Fruit fly (Drosophila melanogaster) whole organism, embryonic: ENCODE results near the gene GstD4.

Source experiments
- CG10321 ChIP-seq: fragments of 200-800 bp; sonication (Bioruptor generic); IDR thresholded peaks from 2 replicates; pipeline ENCODE4 v1.3.6; 2022; ENCODE audit warnings: missing biosample characterization, missing genetic modification characterization
- CG10654 ChIP-seq: fragments of 200-800 bp; sonication (Bioruptor generic); optimal IDR thresholded peaks from 2 replicates; lab custom pipeline; 2016; ENCODE audit warnings: missing biosample characterization, missing genetic modification characterization
- CG11398 ChIP-seq: fragments of 200-800 bp; sonication (Bioruptor generic); optimal IDR thresholded peaks from 2 replicates; lab custom pipeline; 2016; ENCODE audit warnings: missing biosample characterization, missing genetic modification characterization
- CG13894 ChIP-seq: fragments of 200-800 bp; sonication (Bioruptor generic); optimal IDR thresholded peaks from 3 replicates; lab custom pipeline; 2018; ENCODE audit warnings: missing biosample characterization, mild to moderate bottlenecking, missing genetic modification characterization, moderate library complexity
- CG14441 ChIP-seq: fragments of 200-800 bp; sonication (Bioruptor generic); IDR thresholded peaks from 2 replicates; pipeline ENCODE4 v1.3.6; 2022; ENCODE audit warnings: missing biosample characterization, missing genetic modification characterization
- CG15479 ChIP-seq: fragments of 200-800 bp; sonication (Bioruptor generic); optimal IDR thresholded peaks from 3 replicates; lab custom pipeline; 2019; ENCODE audit warnings: missing biosample characterization, mild to moderate bottlenecking, missing genetic modification characterization, moderate library complexity
- CG15514 ChIP-seq: fragments of 200-800 bp; sonication (Bioruptor generic); optimal IDR thresholded peaks from 3 replicates; lab custom pipeline; 2017; ENCODE audit warnings: missing biosample characterization, missing genetic modification characterization, mild to moderate bottlenecking, moderate library complexity, missing genetic modification reagents
- CG17361 ChIP-seq: fragments of 200-800 bp; sonication (Bioruptor generic); IDR thresholded peaks from 3 replicates; pipeline ENCODE4 v1.3.6; 2022; ENCODE audit warnings: missing biosample characterization, missing genetic modification characterization
- CG1792 ChIP-seq: fragments of 200-800 bp; sonication (Bioruptor generic); optimal IDR thresholded peaks from 2 replicates; lab custom pipeline; 2016; ENCODE audit warnings: missing biosample characterization, missing genetic modification characterization
- CG2202 ChIP-seq: fragments of 200-800 bp; sonication (Bioruptor generic); optimal IDR thresholded peaks from 2 replicates; lab custom pipeline; 2018; ENCODE audit warnings: missing biosample characterization, mild to moderate bottlenecking, missing genetic modification characterization
- CG2678 ChIP-seq: fragments of 200-800 bp; sonication (Bioruptor generic); optimal IDR thresholded peaks from 3 replicates; lab custom pipeline; 2019; ENCODE audit warnings: missing biosample characterization, mild to moderate bottlenecking, missing genetic modification characterization, moderate library complexity
- CG30403 ChIP-seq: fragments of 200-800 bp; sonication (Bioruptor generic); optimal IDR thresholded peaks from 3 replicates; lab custom pipeline; 2016; ENCODE audit warnings: missing biosample characterization, missing genetic modification characterization
- CG31388 ChIP-seq: fragments of 200-800 bp; sonication (Bioruptor generic); optimal IDR thresholded peaks from 2 replicates; lab custom pipeline; 2016; ENCODE audit warnings: missing biosample characterization, missing genetic modification characterization
- CG4820 ChIP-seq: fragments of 200-800 bp; sonication (Bioruptor generic); optimal IDR thresholded peaks from 3 replicates; lab custom pipeline; 2016; ENCODE audit warnings: missing biosample characterization, missing genetic modification characterization
- CG7987 ChIP-seq: fragments of 200-800 bp; sonication (Bioruptor generic); optimal IDR thresholded peaks from 2 replicates; lab custom pipeline; 2018; ENCODE audit warnings: missing biosample characterization, mild to moderate bottlenecking, missing genetic modification characterization, moderate library complexity
- CG8359 ChIP-seq: fragments of 200-800 bp; sonication (Bioruptor generic); optimal IDR thresholded peaks from 2 replicates; lab custom pipeline; 2017; ENCODE audit warnings: missing biosample characterization, mild to moderate bottlenecking, missing genetic modification characterization, borderline replicate concordance
- CG9609 ChIP-seq: fragments of 200-800 bp; sonication (Bioruptor generic); optimal IDR thresholded peaks from 3 replicates; lab custom pipeline; 2016; ENCODE audit warnings: missing biosample characterization, missing genetic modification characterization
- D19B ChIP-seq: fragments of 200-800 bp; sonication (Bioruptor generic); optimal IDR thresholded peaks from 2 replicates; lab custom pipeline; 2017; ENCODE audit warnings: missing biosample characterization, mild to moderate bottlenecking, missing genetic modification characterization
- Dp ChIP-seq: fragments of 200-800 bp; sonication (Bioruptor generic); optimal IDR thresholded peaks from 2 replicates; lab custom pipeline; 2018; ENCODE audit warnings: missing biosample characterization, mild to moderate bottlenecking, missing genetic modification characterization, moderate library complexity
- E2f2 ChIP-seq: fragments of 200-800 bp; sonication (Bioruptor generic); IDR thresholded peaks from 2 replicates; pipeline ENCODE4 v1.3.6; 2022; ENCODE audit warnings: missing biosample characterization, missing genetic modification characterization
- Ets65A ChIP-seq: fragments of 200-800 bp; sonication (Bioruptor generic); peaks from one replicate; lab custom pipeline; 2016; ENCODE audit warnings: missing biosample characterization, missing genetic modification characterization
- Hmr ChIP-seq: fragments of 200-800 bp; sonication (Bioruptor generic); optimal IDR thresholded peaks from 3 replicates; lab custom pipeline; 2017; ENCODE audit warnings: mild to moderate bottlenecking, missing biosample characterization, missing genetic modification reagents, missing genetic modification characterization
- Hmx ChIP-seq: fragments of 200-800 bp; sonication (Bioruptor generic); optimal IDR thresholded peaks from 2 replicates; lab custom pipeline; 2016; ENCODE audit warnings: missing biosample characterization, missing genetic modification characterization
- Nf-YB ChIP-seq: fragments of 200-800 bp; sonication (Bioruptor generic); optimal IDR thresholded peaks from 3 replicates; lab custom pipeline; 2019; ENCODE audit warnings: missing biosample characterization, mild to moderate bottlenecking, missing genetic modification characterization, moderate library complexity
- Oaz ChIP-seq: fragments of 200-800 bp; sonication (Bioruptor generic); IDR thresholded peaks from 2 replicates; pipeline ENCODE4 v1.3.6; 2022; ENCODE audit warnings: missing biosample characterization, missing genetic modification characterization
- Sry-β ChIP-seq: fragments of 200-800 bp; sonication (Bioruptor generic); optimal IDR thresholded peaks from 2 replicates; lab custom pipeline; 2018; ENCODE audit warnings: missing biosample characterization, mild to moderate bottlenecking, missing genetic modification characterization, moderate library complexity
- Ssrp ChIP-seq: fragments of 200-800 bp; sonication (Bioruptor generic); optimal IDR thresholded peaks from 2 replicates; lab custom pipeline; 2018; ENCODE audit warnings: missing biosample characterization, mild to moderate bottlenecking, missing genetic modification characterization, moderate library complexity
- Xrp1 ChIP-seq: fragments of 200-800 bp; sonication (Bioruptor generic); IDR thresholded peaks from 2 replicates; pipeline ENCODE4 v1.3.6; 2022; ENCODE audit warnings: missing biosample characterization, missing genetic modification characterization
- ato ChIP-seq: fragments of 200-800 bp; sonication (Bioruptor generic); IDR thresholded peaks from 2 replicates; pipeline ENCODE4 v1.3.6; 2022; ENCODE audit warnings: missing biosample characterization, missing genetic modification characterization; ENCODE audit not compliant: partially characterized antibody
- bsh ChIP-seq, 2 experiments: fragments of 200-800 bp; sonication (Bioruptor generic); optimal IDR thresholded peaks; 2 replicates each; lab custom pipeline; 2017 to 2018; ENCODE audit warnings: mild to moderate bottlenecking in 2 of 2, missing biosample characterization in 2 of 2, missing genetic modification characterization in 2 of 2, moderate library complexity in 1 of 2
- caup ChIP-seq: fragments of 200-800 bp; sonication (Bioruptor generic); optimal IDR thresholded peaks from 3 replicates; lab custom pipeline; 2017; ENCODE audit warnings: missing biosample characterization, mild to moderate bottlenecking, missing genetic modification characterization, moderate library complexity; ENCODE audit not compliant: severe bottlenecking
- chn ChIP-seq: fragments of 200-800 bp; sonication (Bioruptor generic); optimal IDR thresholded peaks from 2 replicates; lab custom pipeline; 2016; ENCODE audit warnings: missing biosample characterization, missing genetic modification characterization
- dimm ChIP-seq: fragments of 200-800 bp; sonication (Bioruptor generic); IDR thresholded peaks from 2 replicates; pipeline ENCODE4 v1.3.6; 2022; ENCODE audit warnings: missing biosample characterization, missing genetic modification characterization
- ewg ChIP-seq: fragments of 200-800 bp; sonication (Bioruptor generic); optimal IDR thresholded peaks from 3 replicates; lab custom pipeline; 2017; ENCODE audit warnings: mild to moderate bottlenecking, missing biosample characterization, missing genetic modification reagents, missing genetic modification characterization
- fru ChIP-seq: fragments of >200 bp; optimal IDR thresholded peaks from 2 replicates; lab custom pipeline; 2017
- jigr1 ChIP-seq: fragments of 200-800 bp; sonication (Bioruptor generic); IDR thresholded peaks from 3 replicates; pipeline ENCODE4 v1.3.6; 2022; ENCODE audit warnings: missing biosample characterization, missing genetic modification characterization
- jing ChIP-seq: fragments of 200-800 bp; sonication (Bioruptor generic); optimal IDR thresholded peaks from 2 replicates; lab custom pipeline; 2018; ENCODE audit warnings: missing biosample characterization, mild to moderate bottlenecking, missing genetic modification characterization
- mirr ChIP-seq: fragments of 200-800 bp; sonication (Bioruptor generic); optimal IDR thresholded peaks from 3 replicates; lab custom pipeline; 2018; ENCODE audit warnings: missing biosample characterization, mild to moderate bottlenecking, missing genetic modification characterization
- nerfin-1 ChIP-seq: fragments of 200-800 bp; sonication (Bioruptor generic); optimal IDR thresholded peaks from 3 replicates; lab custom pipeline; 2019; ENCODE audit warnings: missing biosample characterization, mild to moderate bottlenecking, missing genetic modification characterization, moderate library complexity
- pum ChIP-seq: fragments of 200-800 bp; sonication (Bioruptor generic); optimal IDR thresholded peaks from 2 replicates; lab custom pipeline; 2016; ENCODE audit warnings: missing biosample characterization, missing genetic modification characterization
- ranshi ChIP-seq: fragments of 200-800 bp; sonication (Bioruptor generic); IDR thresholded peaks from 2 replicates; pipeline ENCODE4 v1.3.6; 2022; ENCODE audit warnings: missing biosample characterization, missing genetic modification characterization
- rib ChIP-seq: fragments of 200-800 bp; sonication (Bioruptor generic); IDR thresholded peaks from 2 replicates; pipeline ENCODE4 v1.3.6; 2022; ENCODE audit warnings: missing biosample characterization, missing genetic modification characterization
- row ChIP-seq: fragments of 200-800 bp; sonication (Bioruptor generic); IDR thresholded peaks from 3 replicates; pipeline ENCODE4 v1.3.6; 2022; ENCODE audit warnings: missing biosample characterization, missing genetic modification characterization
- shn ChIP-seq: fragments of 200-800 bp; sonication (Bioruptor generic); optimal IDR thresholded peaks from 3 replicates; lab custom pipeline; 2016; ENCODE audit warnings: missing biosample characterization, missing genetic modification characterization
- sisA ChIP-seq: fragments of 200-800 bp; sonication (Bioruptor generic); IDR thresholded peaks from 2 replicates; pipeline ENCODE4 v1.3.6; 2022; ENCODE audit warnings: missing biosample characterization, missing genetic modification characterization
- slou ChIP-seq: fragments of 200-800 bp; sonication (Bioruptor generic); optimal IDR thresholded peaks from 3 replicates; lab custom pipeline; 2016; ENCODE audit warnings: missing biosample characterization, missing genetic modification characterization
- ssp ChIP-seq: fragments of 200-800 bp; sonication (Bioruptor generic); IDR thresholded peaks from 2 replicates; pipeline ENCODE4 v1.3.6; 2022; ENCODE audit warnings: missing biosample characterization, missing genetic modification characterization
- stc ChIP-seq: fragments of 200-800 bp; sonication (Bioruptor generic); IDR thresholded peaks from 2 replicates; pipeline ENCODE4 v1.3.6; 2022; ENCODE audit warnings: missing biosample characterization, missing genetic modification characterization
- toy ChIP-seq: fragments of 200-800 bp; sonication (Bioruptor generic); IDR thresholded peaks from 2 replicates; pipeline ENCODE4 v1.3.6; 2022; ENCODE audit warnings: missing biosample characterization, missing genetic modification characterization
- twi ChIP-seq: fragments of 200-800 bp; optimal IDR thresholded peaks from 2 replicates; lab custom pipeline; 2019; ENCODE audit warnings: missing biosample characterization, mild to moderate bottlenecking, missing genetic modification characterization, moderate library complexity
- unpg ChIP-seq: fragments of 200-800 bp; sonication (Bioruptor generic); optimal IDR thresholded peaks from 3 replicates; lab custom pipeline; 2018; ENCODE audit warnings: missing biosample characterization, mild to moderate bottlenecking, missing genetic modification characterization, moderate library complexity
- vnd ChIP-seq: fragments of 200-800 bp; sonication (Bioruptor generic); IDR thresholded peaks from 3 replicates; pipeline ENCODE4 v1.3.6; 2022; ENCODE audit warnings: missing biosample characterization, missing genetic modification characterization; ENCODE audit not compliant: partially characterized antibody

The GstD4 gene

dm6 chr3R:12350497-12350896 lies 23.4 kb upstream of the GstD4 start, which contains the start of gene CG10038 (continued):
- TF ChIP-seq fru (lab: Kevin White, UChicago) (no peak), Dp (peak; percentile 59), Ssrp (no peak), ranshi (no peak), sisA (no peak; the same call in 1 of the 2 replicates), CG10321 (GFP tag; lab: Robert Waterston, UW) (no peak), Hmx (no peak), row (GFP tag; lab: Robert Waterston, UW) (peak; percentile 86), Nf-YB (GFP tag; lab: Kevin White, UChicago) (peak; percentile 2), chn (GFP tag; lab: Kevin White, UChicago) (peak; percentile 36), CG15514 (GFP tag; lab: Kevin White, UChicago) (peak; percentile 79), shn (GFP tag; lab: Kevin White, UChicago) (no peak), vnd (GFP tag; lab: Robert Waterston, UW) (peak; percentile 92), CG10654 (GFP tag; lab: Kevin White, UChicago) (peak; percentile 3), jigr1 (GFP tag; lab: Robert Waterston, UW) (0 out of 3 replicates have a peak, but pooled peaks have one; percentile 9), twi (no peak), mirr (GFP tag; lab: Kevin White, UChicago) (no peak), CG11398 (no peak), slou (GFP tag; lab: Kevin White, UChicago) (no peak), stc (GFP tag; lab: Robert Waterston, UW) (no peak), Oaz (GFP tag; lab: Robert Waterston, UW) (no peak), CG2678 (tag; lab: Kevin White, UChicago) (no peak), Ets65A (peak; percentile 93), CG31388 (GFP tag; lab: Kevin White, UChicago) (no peak), ato (GFP tag; lab: Robert Waterston, UW) (peak; percentile 87), ssp (GFP tag; lab: Robert Waterston, UW) (peak; percentile 84), Sry-β (peak; percentile 59), CG1792 (GFP tag; lab: Kevin White, UChicago) (no peak), rib (no peak), CG13894 (tag; lab: Kevin White, UChicago) (no peak), D19B (GFP tag; lab: Kevin White, UChicago) (no peak), ewg (GFP tag; lab: Kevin White, UChicago) (no peak), pum (GFP tag; lab: Kevin White, UChicago) (no peak), bsh (GFP tag; optimal IDR thresholded peaks at IDR 0.05; lab: Kevin White, UChicago) (peak in 1 of 2 experiments; percentile 31), caup (GFP tag; lab: Kevin White, UChicago) (peak; percentile 34), jing (GFP tag; lab: Kevin White, UChicago) (no peak), CG30403 (GFP tag; lab: Kevin White, UChicago) (peak; percentile 63), CG9609 (GFP tag; lab: Kevin White, UChicago) (no peak), unpg (GFP tag; lab: Kevin White, UChicago) (peak; percentile 15), nerfin-1 (tag; lab: Kevin White, UChicago) (no peak), CG2202 (tag; lab: Kevin White, UChicago) (no peak), CG14441 (GFP tag; lab: Robert Waterston, UW) (no peak), CG8359 (GFP tag; lab: Kevin White, UChicago) (no peak), E2f2 (GFP tag; lab: Robert Waterston, UW) (peak; percentile 71), CG4820 (GFP tag; lab: Kevin White, UChicago) (no peak), Xrp1 (GFP tag; lab: Robert Waterston, UW) (peak; percentile 28; the same call in 1 of the 2 replicates), CG15479 (GFP tag; lab: Kevin White, UChicago) (no peak), Hmr (GFP tag; lab: Kevin White, UChicago) (peak; percentile 54), dimm (GFP tag; lab: Robert Waterston, UW) (no peak), CG17361 (GFP tag; lab: Robert Waterston, UW) (peak; percentile 37; the same call in 2 of the 3 replicates), toy (GFP tag; lab: Robert Waterston, UW) (no peak), CG7987 (GFP tag; lab: Kevin White, UChicago) (no peak)
